Worm (Caenorhabditis elegans): ENCODE data around the gene nop-1.
A peak's percentile ranks its signal among the peaks of the same experiment; 100 is the strongest.

Gene nop-1

ce11 chrIII:5940525-5940974 is 18.0 kb upstream of the nop-1 start:
- TF ChIP-seq ztf-3 (GFP tag; optimal IDR thresholded peaks at IDR 0.05) (peak; percentile 1), attf-6 (GFP tag; IDR thresholded peaks at IDR 0.05) (no peak), ztf-26 (tag; optimal IDR thresholded peaks at IDR 0.05) (peak; percentile 26), sptf-2 (GFP tag; optimal IDR thresholded peaks at IDR 0.05) (no peak), snpc-4 (GFP tag; optimal IDR thresholded peaks at IDR 0.05) (no peak), snpc-4 (tag; optimal IDR thresholded peaks at IDR 0.05) (peak in 3 of 4 experiments; percentile 2 to 33 (median 16)), snpc-3.4 (tag; optimal IDR thresholded peaks at IDR 0.05) (no peak), lir-1 (GFP tag; conservative IDR thresholded peaks at IDR 0.05) (no peak), nfyb-1 (GFP tag; IDR thresholded peaks at IDR 0.05) (peak; percentile 50; the same call in 1 of the 2 replicates), nfya-1 (tag; optimal IDR thresholded peaks at IDR 0.05; ENCODE audit: borderline replicate concordance, insufficient read depth) (no peak), Y53F4B.3 (GFP tag; IDR thresholded peaks at IDR 0.05) (no peak), hsf-1 (GFP tag; IDR thresholded peaks at IDR 0.05) (peak; percentile 51), aptf-2 (GFP tag; conservative IDR thresholded peaks at IDR 0.05) (no peak), K11D2.4 (GFP tag; IDR thresholded peaks at IDR 0.05) (no peak), attf-5 (GFP tag; optimal IDR thresholded peaks at IDR 0.05) (peak; percentile 66), K12H6.12 (tag; optimal IDR thresholded peaks at IDR 0.05) (peak; percentile 41), zfh-2 (GFP tag; conservative IDR thresholded peaks at IDR 0.05) (0 out of 2 replicates have a peak, but pooled peaks have one; percentile 6), rcor-1 (GFP tag; IDR thresholded peaks at IDR 0.05) (peak; percentile 58; the same call in 1 of the 2 replicates), T07F8.4 (tag; optimal IDR thresholded peaks at IDR 0.05) (peak; percentile 13), hlh-12 (tag; optimal IDR thresholded peaks at IDR 0.05) (no peak), sdz-38 (tag; optimal IDR thresholded peaks at IDR 0.05) (no peak), Y56A3A.18 (GFP tag; IDR thresholded peaks at IDR 0.05) (no peak), mel-28 (tag; optimal IDR thresholded peaks at IDR 0.05; ENCODE audit: borderline replicate concordance) (no peak), rec-8 (tag; optimal IDR thresholded peaks at IDR 0.05) (no peak), atf-7 (tag; optimal IDR thresholded peaks at IDR 0.05) (peak; percentile 67), lag-1 (GFP tag; IDR thresholded peaks at IDR 0.05) (no peak), C06A6.2 (GFP tag; conservative IDR thresholded peaks at IDR 0.05) (peak; percentile 17; the same call in 1 of the 2 replicates), ztf-18 (tag; optimal IDR thresholded peaks at IDR 0.05) (peak; percentile 10), nhr-90 (tag; optimal IDR thresholded peaks at IDR 0.05) (peak; percentile 72), T26A5.8 (tag; optimal IDR thresholded peaks at IDR 0.05) (no peak), egl-18 (GFP tag; IDR thresholded peaks at IDR 0.05) (no peak), madf-3 (GFP tag; IDR thresholded peaks at IDR 0.05) (peak; percentile 24), nhr-27 (tag; optimal IDR thresholded peaks at IDR 0.05) (peak; percentile 62), Y95B8A.8 (GFP tag; IDR thresholded peaks at IDR 0.05) (0 out of 2 replicates have a peak, but pooled peaks have one; percentile 63), Y53G8AR.9 (GFP tag; conservative IDR thresholded peaks at IDR 0.05) (peak; percentile 80), madf-8 (GFP tag; conservative IDR thresholded peaks at IDR 0.05) (no peak), fkh-3 (tag; optimal IDR thresholded peaks at IDR 0.05) (no peak), F57A8.1 (GFP tag; optimal IDR thresholded peaks at IDR 0.05) (no peak), B0261.1 (tag; optimal IDR thresholded peaks at IDR 0.05) (no peak), F52B5.7 (tag; optimal IDR thresholded peaks at IDR 0.05) (peak; percentile 30), ztf-25 (GFP tag; IDR thresholded peaks at IDR 0.05) (no peak), dpff-1 (tag; optimal IDR thresholded peaks at IDR 0.05) (no peak), hmg-1.2 (GFP tag; IDR thresholded peaks at IDR 0.05) (peak; percentile 60; the same call in 1 of the 2 replicates), ceh-91 (GFP tag; IDR thresholded peaks at IDR 0.05) (no peak), F57C9.4 (tag; optimal IDR thresholded peaks at IDR 0.05) (no peak), mxl-1 (tag; optimal IDR thresholded peaks at IDR 0.05) (no peak), F39B2.1 (GFP tag; IDR thresholded peaks at IDR 0.05) (no peak), tlf-1 (GFP tag; optimal IDR thresholded peaks at IDR 0.05) (peak; percentile 47), F37B4.10 (GFP tag; IDR thresholded peaks at IDR 0.05) (no peak)

All from whole organism, young adult.